Fruit fly (Drosophila melanogaster): Measurements from ENCODE around the gene CG11970.

Gene CG11970

dm6 chr3R:9010695-9011094 lies 26.2 kb downstream of the CG11970 start:
- no peak for TF ChIP-seq CG5204 (GFP tag; optimal IDR thresholded peaks at IDR 0.05)
- peak; percentile 27 for TF ChIP-seq Crg-1 (GFP tag; optimal IDR thresholded peaks at IDR 0.05)
- no peak for TF ChIP-seq ovo (GFP tag; optimal IDR thresholded peaks at IDR 0.05)
- peak; percentile 53 for TF ChIP-seq pad (GFP tag; optimal IDR thresholded peaks at IDR 0.05)
- peak; percentile 29 for TF ChIP-seq Clk (GFP tag; optimal IDR thresholded peaks at IDR 0.05)
- peak; percentile 34 for TF ChIP-seq CG1620 (GFP tag; optimal IDR thresholded peaks at IDR 0.05)
- no peak for TF ChIP-seq CG7101 (tag; optimal IDR thresholded peaks at IDR 0.05)
- TF ChIP-seq Mnt (GFP tag; optimal IDR thresholded peaks at IDR 0.05) = peak; percentile 43

dm6 chr3R:9011708-9012107 lies 27.2 kb downstream of the CG11970 start:
- TF ChIP-seq CG7101 (tag; optimal IDR thresholded peaks at IDR 0.05) (peak; percentile 52), bab1 (GFP tag; optimal IDR thresholded peaks at IDR 0.05) (no peak), Crg-1 (GFP tag; optimal IDR thresholded peaks at IDR 0.05) (peak; percentile 21), CG33017 (tag; optimal IDR thresholded peaks at IDR 0.05) (peak; percentile 25), CG11617 (GFP tag; optimal IDR thresholded peaks at IDR 0.05) (peak; percentile 64), CG14711 (tag; optimal IDR thresholded peaks at IDR 0.05) (peak; percentile 7), toe (GFP tag; optimal IDR thresholded peaks at IDR 0.05) (no peak), CG7045 (GFP tag; optimal IDR thresholded peaks at IDR 0.05) (no peak), CG1620 (GFP tag; optimal IDR thresholded peaks at IDR 0.05) (peak; percentile 20), kay (GFP tag; ENCODE audit: borderline replicate concordance) (no peak), cic (GFP tag; optimal IDR thresholded peaks at IDR 0.05) (peak; percentile 42), CG5204 (GFP tag; optimal IDR thresholded peaks at IDR 0.05) (no peak), CG12768 (GFP tag; optimal IDR thresholded peaks at IDR 0.05) (peak; percentile 32), pad (GFP tag; optimal IDR thresholded peaks at IDR 0.05) (peak; percentile 71), Hr96 (GFP tag; optimal IDR thresholded peaks at IDR 0.05) (no peak), ovo (GFP tag; optimal IDR thresholded peaks at IDR 0.05) (no peak), Mnt (GFP tag; optimal IDR thresholded peaks at IDR 0.05) (peak; percentile 73), Clk (GFP tag; optimal IDR thresholded peaks at IDR 0.05) (peak; percentile 36)

- no peak for TF ChIP-seq Hr96 (GFP tag; optimal IDR thresholded peaks at IDR 0.05)
- TF ChIP-seq kay (GFP tag; ENCODE audit: borderline replicate concordance) = no peak
- TF ChIP-seq toe (GFP tag; optimal IDR thresholded peaks at IDR 0.05) = no peak
- peak; percentile 71 for TF ChIP-seq bab1 (GFP tag; optimal IDR thresholded peaks at IDR 0.05)
- TF ChIP-seq CG33017 (tag; optimal IDR thresholded peaks at IDR 0.05) = peak; percentile 55
- TF ChIP-seq CG1620 (GFP tag; optimal IDR thresholded peaks at IDR 0.05) = peak; percentile 61
- peak; percentile 61 for TF ChIP-seq Clk (GFP tag; optimal IDR thresholded peaks at IDR 0.05)
- TF ChIP-seq cic (GFP tag; optimal IDR thresholded peaks at IDR 0.05) = peak; percentile 74
- peak; percentile 49 for TF ChIP-seq CG7101 (tag; optimal IDR thresholded peaks at IDR 0.05)
- TF ChIP-seq pad (GFP tag; optimal IDR thresholded peaks at IDR 0.05) = peak; percentile 93
- TF ChIP-seq tj (GFP tag; optimal IDR thresholded peaks at IDR 0.05) = peak; percentile 62
- TF ChIP-seq CG11617 (GFP tag; optimal IDR thresholded peaks at IDR 0.05) = peak; percentile 82
- TF ChIP-seq CG7045 (GFP tag; optimal IDR thresholded peaks at IDR 0.05) = peak; percentile 50
- peak; percentile 76 for TF ChIP-seq Crg-1 (GFP tag; optimal IDR thresholded peaks at IDR 0.05)
- no peak for TF ChIP-seq cnc (optimal IDR thresholded peaks at IDR 0.05)
- peak; percentile 84 for TF ChIP-seq Mnt (GFP tag; optimal IDR thresholded peaks at IDR 0.05)
- TF ChIP-seq CG12768 (GFP tag; optimal IDR thresholded peaks at IDR 0.05) = peak; percentile 18
- TF ChIP-seq CG14711 (tag; optimal IDR thresholded peaks at IDR 0.05) = peak; percentile 43
Observed at dm6 chr3R:9013765-9014380, 29.4 kb downstream of the CG11970 start.

dm6 chr3R:9014859-9015466 lies 30.4 kb downstream of the CG11970 start, which contains the start of the genes Kcmf1, Sf3b5 and CG11986:
TSS of gene Kcmf1 (minus strand) at chr3R:9014909.
TSS of gene Sf3b5 (minus strand) at chr3R:9015341.
TSS of gene CG11986 (plus strand) at chr3R:9015446.
- TF ChIP-seq tj (GFP tag; optimal IDR thresholded peaks at IDR 0.05) = no peak
- no peak for TF ChIP-seq Mnt (GFP tag; optimal IDR thresholded peaks at IDR 0.05)
- no peak for TF ChIP-seq bab1 (GFP tag; optimal IDR thresholded peaks at IDR 0.05)
- TF ChIP-seq CG33017 (tag; optimal IDR thresholded peaks at IDR 0.05) = no peak
- TF ChIP-seq CG5204 (GFP tag; optimal IDR thresholded peaks at IDR 0.05) = no peak
- TF ChIP-seq pad (GFP tag; optimal IDR thresholded peaks at IDR 0.05) = no peak
- no peak for TF ChIP-seq CG7045 (GFP tag; optimal IDR thresholded peaks at IDR 0.05)
- TF ChIP-seq CG11617 (GFP tag; optimal IDR thresholded peaks at IDR 0.05) = no peak
- TF ChIP-seq Crg-1 (GFP tag; optimal IDR thresholded peaks at IDR 0.05) = no peak
- TF ChIP-seq cnc (optimal IDR thresholded peaks at IDR 0.05) = no peak
- TF ChIP-seq CG14711 (tag; optimal IDR thresholded peaks at IDR 0.05) = no peak
- TF ChIP-seq CG12768 (GFP tag; optimal IDR thresholded peaks at IDR 0.05) = no peak
- TF ChIP-seq CG7101 (tag; optimal IDR thresholded peaks at IDR 0.05) = no peak
- TF ChIP-seq kay (GFP tag; ENCODE audit: borderline replicate concordance) = no peak
- no peak for TF ChIP-seq ovo (GFP tag; optimal IDR thresholded peaks at IDR 0.05)
- TF ChIP-seq CG1620 (GFP tag; optimal IDR thresholded peaks at IDR 0.05) = no peak
- TF ChIP-seq Hr96 (GFP tag; optimal IDR thresholded peaks at IDR 0.05) = no peak
- TF ChIP-seq cic (GFP tag; optimal IDR thresholded peaks at IDR 0.05) = no peak
- no peak for TF ChIP-seq Clk (GFP tag; optimal IDR thresholded peaks at IDR 0.05)
- no peak for TF ChIP-seq toe (GFP tag; optimal IDR thresholded peaks at IDR 0.05)

- TF ChIP-seq bab1 (GFP tag; optimal IDR thresholded peaks at IDR 0.05) (peak; percentile 17), CG5204 (GFP tag; optimal IDR thresholded peaks at IDR 0.05) (no peak), Clk (GFP tag; optimal IDR thresholded peaks at IDR 0.05) (no peak), Hr96 (GFP tag; optimal IDR thresholded peaks at IDR 0.05) (no peak), tj (GFP tag; optimal IDR thresholded peaks at IDR 0.05) (peak; percentile 95)
Observed at dm6 chr3R:9016869-9017268, 32.4 kb downstream of the CG11970 start.

- TF ChIP-seq cnc (optimal IDR thresholded peaks at IDR 0.05) (no peak), CG7101 (tag; optimal IDR thresholded peaks at IDR 0.05) (peak; percentile 2), toe (GFP tag; optimal IDR thresholded peaks at IDR 0.05) (no peak), cic (GFP tag; optimal IDR thresholded peaks at IDR 0.05) (peak; percentile 44), CG33017 (tag; optimal IDR thresholded peaks at IDR 0.05) (no peak), CG11617 (GFP tag; optimal IDR thresholded peaks at IDR 0.05) (peak; percentile 17), Crg-1 (GFP tag; optimal IDR thresholded peaks at IDR 0.05) (peak; percentile 14), CG5204 (GFP tag; optimal IDR thresholded peaks at IDR 0.05) (no peak), pad (GFP tag; optimal IDR thresholded peaks at IDR 0.05) (peak; percentile 16), Mnt (GFP tag; optimal IDR thresholded peaks at IDR 0.05) (peak; percentile 53), bab1 (GFP tag; optimal IDR thresholded peaks at IDR 0.05) (peak; percentile 65), kay (GFP tag; ENCODE audit: borderline replicate concordance) (no peak), ovo (GFP tag; optimal IDR thresholded peaks at IDR 0.05) (no peak), tj (GFP tag; optimal IDR thresholded peaks at IDR 0.05) (peak; percentile 69)
Observed at dm6 chr3R:9019689-9020138, 35.2 kb downstream of the CG11970 start, which contains the start of gene tgo. TSS of gene tgo (minus strand) at chr3R:9020022.
